Worm (Caenorhabditis elegans) whole organism, late embryonic: Measurements from ENCODE around the gene C25E10.4.

Experiments used
- elt-2 ChIP-seq: sonication (generic microtip); optimal IDR thresholded peaks from 2 replicates; lab custom pipeline; 2016; ENCODE audit warnings: missing genetic modification reagents, missing genetic modification characterization, missing compliant biosample characterization
- ets-4 ChIP-seq: sonication (generic microtip); optimal IDR thresholded peaks from 2 replicates; lab custom pipeline; 2016; ENCODE audit warnings: missing genetic modification characterization, missing compliant biosample characterization
- sox-2 ChIP-seq: fragments of 200-800 bp; sonication (Bioruptor generic); IDR thresholded peaks from 2 replicates; pipeline ENCODE4 v1.3.6; 2022; ENCODE audit warnings: missing genetic modification reagents, missing genetic modification characterization, missing compliant biosample characterization
- unc-86 ChIP-seq: sonication (generic microtip); optimal IDR thresholded peaks from 2 replicates; lab custom pipeline; 2016; ENCODE audit warnings: missing genetic modification characterization, missing compliant biosample characterization

ce11 chrV:8994801-8995200 lies 38.6 kb upstream of the C25E10.4 start, which contains the start of gene F59E11.5:
- TF ChIP-seq unc-86 (tag; lab: Kevin White, UChicago) (no peak), sox-2 (GFP tag; lab: Robert Waterston, UW) (no peak), ets-4 (tag; lab: Kevin White, UChicago) (no peak), elt-2 (no peak)
